Fruit fly (Drosophila melanogaster): ENCODE results near the gene CG5783.

- no peak for TF ChIP-seq CG8119 (GFP tag; IDR thresholded peaks at IDR 0.05)
- no peak for TF ChIP-seq eg (GFP tag; IDR thresholded peaks at IDR 0.05)
- no peak for TF ChIP-seq Lpt (GFP tag; optimal IDR thresholded peaks at IDR 0.05)
- TF ChIP-seq Hr38 (GFP tag; optimal IDR thresholded peaks at IDR 0.05) = no peak
- TF ChIP-seq ss (GFP tag; optimal IDR thresholded peaks at IDR 0.05) = no peak
- TF ChIP-seq CG8319 (GFP tag; optimal IDR thresholded peaks at IDR 0.05) = no peak
These were observed 12.7 kb upstream of the CG5783 start for dm6 chr2L:18143176-18143575.
